Worm (Caenorhabditis elegans): Measurements from ENCODE around the gene sqst-4.
"Not testable (repeated sequence)": the region's sequence is repeated elsewhere in the genome, so short reads cannot be mapped to it uniquely, and the experiment has no call there.

The sqst-4 gene

ce11 chrV:16483044-16483443 lies 5.2 kb upstream of the sqst-4 start, which contains the start of gene F57E7.2:
Gene F57E7.2, minus strand, starts transcription at chrV:16483144.
- no peak for TF ChIP-seq him-1 (tag; optimal IDR thresholded peaks at IDR 0.05)
- TF ChIP-seq W03F9.2 (tag; optimal IDR thresholded peaks at IDR 0.05) = no peak
- TF ChIP-seq dao-5 (tag; optimal IDR thresholded peaks at IDR 0.05) = no peak

ce11 chrV:16483681-16484080 lies 4.6 kb upstream of the sqst-4 start, which contains the start of gene srh-139:
Gene srh-139, plus strand, starts transcription at chrV:16483981.
- TF ChIP-seq dao-5 (tag; optimal IDR thresholded peaks at IDR 0.05) (no peak), him-1 (tag; optimal IDR thresholded peaks at IDR 0.05) (no peak), W03F9.2 (tag; optimal IDR thresholded peaks at IDR 0.05) (no peak)

- TF ChIP-seq him-1 (tag; optimal IDR thresholded peaks at IDR 0.05) (no peak), W03F9.2 (tag; optimal IDR thresholded peaks at IDR 0.05) (no peak), dao-5 (tag; optimal IDR thresholded peaks at IDR 0.05) (no peak)
Measured at ce11 chrV:16487474-16487873, 798 bp upstream of the sqst-4 start, which contains the start of gene Y32B12A.5. Gene Y32B12A.5, minus strand, starts transcription at chrV:16487574.

- no peak for TF ChIP-seq dao-5 (tag; optimal IDR thresholded peaks at IDR 0.05)
- no peak for TF ChIP-seq W03F9.2 (tag; optimal IDR thresholded peaks at IDR 0.05)
- no peak for TF ChIP-seq him-1 (tag; optimal IDR thresholded peaks at IDR 0.05)
Measured at ce11 chrV:16494359-16494758, 6.1 kb downstream of the sqst-4 start, which contains the start of gene comt-2. Gene comt-2, minus strand, starts transcription at chrV:16494489.

ce11 chrV:16497504-16497903 lies 9.2 kb downstream of the sqst-4 start, which contains the start of gene srh-136:
Gene srh-136, minus strand, starts transcription at chrV:16497596.
- TF ChIP-seq dao-5 (tag; optimal IDR thresholded peaks at IDR 0.05) = no peak
- no peak for TF ChIP-seq him-1 (tag; optimal IDR thresholded peaks at IDR 0.05)
- TF ChIP-seq W03F9.2 (tag; optimal IDR thresholded peaks at IDR 0.05) = no peak

ce11 chrV:16499006-16499405 lies 10.7 kb downstream of the sqst-4 start, which contains the start of gene F36D3.1:
Gene F36D3.1, plus strand, starts transcription at chrV:16499352.
- no peak for TF ChIP-seq him-1 (tag; optimal IDR thresholded peaks at IDR 0.05)
- TF ChIP-seq W03F9.2 (tag; optimal IDR thresholded peaks at IDR 0.05) = no peak
- TF ChIP-seq dao-5 (tag; optimal IDR thresholded peaks at IDR 0.05) = no peak

- TF ChIP-seq dao-5 (tag; optimal IDR thresholded peaks at IDR 0.05) (no peak), W03F9.2 (tag; optimal IDR thresholded peaks at IDR 0.05) (no peak), him-1 (tag; optimal IDR thresholded peaks at IDR 0.05) (no peak)
Measured at ce11 chrV:16503164-16503563, 14.9 kb downstream of the sqst-4 start, which contains the start of gene F36D3.14. Gene F36D3.14, minus strand, starts transcription at chrV:16503264.

- TF ChIP-seq dao-5 (tag; optimal IDR thresholded peaks at IDR 0.05) (no peak), him-1 (tag; optimal IDR thresholded peaks at IDR 0.05) (no peak), W03F9.2 (tag; optimal IDR thresholded peaks at IDR 0.05) (no peak)
Measured at ce11 chrV:16505828-16506227, 17.6 kb downstream of the sqst-4 start, which contains the start of gene nhr-54. Gene nhr-54, minus strand, starts transcription at chrV:16505928.

- TF ChIP-seq him-1 (tag; optimal IDR thresholded peaks at IDR 0.05) (no peak), W03F9.2 (tag; optimal IDR thresholded peaks at IDR 0.05) (no peak), dao-5 (tag; optimal IDR thresholded peaks at IDR 0.05) (no peak)
Measured at ce11 chrV:16506650-16507049, 18.4 kb downstream of the sqst-4 start.

ce11 chrV:16508667-16509066 lies 20.4 kb downstream of the sqst-4 start, which contains the start of gene srr-3:
Gene srr-3, minus strand, starts transcription at chrV:16508767.
- TF ChIP-seq him-1 (tag; optimal IDR thresholded peaks at IDR 0.05) (no peak), W03F9.2 (tag; optimal IDR thresholded peaks at IDR 0.05) (no peak), dao-5 (tag; optimal IDR thresholded peaks at IDR 0.05) (no peak)

- not testable (repeated sequence) for TF ChIP-seq dao-5, W03F9.2, him-1 (tag; optimal IDR thresholded peaks at IDR 0.05)
Measured at ce11 chrV:16515140-16515539, 26.9 kb downstream of the sqst-4 start, which contains the start of gene F36D3.5. Gene F36D3.5, minus strand, starts transcription at chrV:16515240.

- no peak for TF ChIP-seq W03F9.2 (tag; optimal IDR thresholded peaks at IDR 0.05)
- TF ChIP-seq him-1 (tag; optimal IDR thresholded peaks at IDR 0.05) = no peak
- no peak for TF ChIP-seq dao-5 (tag; optimal IDR thresholded peaks at IDR 0.05)
Measured at ce11 chrV:16517619-16518018, 29.3 kb downstream of the sqst-4 start, which contains the start of gene F36D3.4. Gene F36D3.4, minus strand, starts transcription at chrV:16517719.

ce11 chrV:16522242-16522641 lies 34.0 kb downstream of the sqst-4 start, which contains the start of gene srw-34:
Gene srw-34, minus strand, starts transcription at chrV:16522342.
- no peak for TF ChIP-seq him-1 (tag; optimal IDR thresholded peaks at IDR 0.05)
- TF ChIP-seq W03F9.2 (tag; optimal IDR thresholded peaks at IDR 0.05) = no peak
- TF ChIP-seq dao-5 (tag; optimal IDR thresholded peaks at IDR 0.05) = no peak

ce11 chrV:16526858-16527257 lies 38.6 kb downstream of the sqst-4 start, which contains the start of gene F36D3.8:
Gene F36D3.8, plus strand, starts transcription at chrV:16527158.
- TF ChIP-seq him-1 (tag; optimal IDR thresholded peaks at IDR 0.05) (no peak), dao-5 (tag; optimal IDR thresholded peaks at IDR 0.05) (no peak), W03F9.2 (tag; optimal IDR thresholded peaks at IDR 0.05) (no peak)
